Fruit fly (Drosophila melanogaster): ENCODE results near the gene CG31789.

Gene CG31789

DNA sequence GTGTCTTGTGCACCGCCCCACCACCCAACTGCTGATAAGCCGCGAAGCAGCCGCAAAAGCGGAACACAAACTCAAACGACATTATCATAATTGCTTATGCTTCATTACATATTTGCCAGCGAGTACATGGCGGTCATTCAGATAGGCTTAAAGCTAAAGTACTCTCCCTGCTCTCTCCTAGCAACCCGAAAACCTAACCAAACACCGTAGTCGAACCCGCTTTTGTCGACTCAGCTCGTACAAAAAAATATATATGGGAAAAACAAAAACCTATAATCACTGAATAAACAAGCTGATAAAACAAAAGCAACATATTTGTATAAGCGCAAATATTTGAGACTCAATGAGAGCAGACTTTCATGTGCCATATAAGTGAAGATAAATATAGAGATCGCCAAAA, 21.3 kb downstream of the CG31789 start (continued):
- TF ChIP-seq CG9609 (GFP tag; optimal IDR thresholded peaks at IDR 0.05) (peak; percentile 56), CG10654 (GFP tag; optimal IDR thresholded peaks at IDR 0.05) (peak; percentile 27), Pdp1 (GFP tag; optimal IDR thresholded peaks at IDR 0.05) (peak; percentile 69 to 79), CG1647 (GFP tag; optimal IDR thresholded peaks at IDR 0.05) (peak; percentile 82), CG31365 (tag; optimal IDR thresholded peaks at IDR 0.05) (peak; percentile 65), lab (GFP tag; optimal IDR thresholded peaks at IDR 0.05) (peak; percentile 96), tgo (GFP tag; IDR thresholded peaks at IDR 0.05) (peak; percentile 34; the same call in 2 of the 3 replicates), bbx (GFP tag; IDR thresholded peaks at IDR 0.05; ENCODE audit: partially characterized antibody) (no peak), lov (optimal IDR thresholded peaks at IDR 0.05) (no peak), lov (GFP tag; IDR thresholded peaks at IDR 0.05) (0 out of 3 replicates have a peak, but pooled peaks have one; percentile 59), CG8281 (tag; optimal IDR thresholded peaks at IDR 0.05) (peak; percentile 52), az2 (GFP tag; optimal IDR thresholded peaks at IDR 0.05) (peak; percentile 50), CG34422 (GFP tag; IDR thresholded peaks at IDR 0.05) (peak; percentile 67; the same call in 1 of the 3 replicates), Asciz (GFP tag; optimal IDR thresholded peaks at IDR 0.05) (peak; percentile 94), Antp (GFP tag; optimal IDR thresholded peaks at IDR 0.05) (peak; percentile 64), gcm (GFP tag; optimal IDR thresholded peaks at IDR 0.05) (peak; percentile 78), CG32767 (GFP tag; IDR thresholded peaks at IDR 0.05) (peak; percentile 65), dmrt99B (tag; optimal IDR thresholded peaks at IDR 0.05) (peak; percentile 69), cas (GFP tag; IDR thresholded peaks at IDR 0.05) (no peak), Six4 (GFP tag; optimal IDR thresholded peaks at IDR 0.05) (peak; percentile 48), Lhr (GFP tag; optimal IDR thresholded peaks at IDR 0.05) (peak; percentile 62), sisA (GFP tag; IDR thresholded peaks at IDR 0.05) (no peak), hkb (optimal IDR thresholded peaks at IDR 0.05) (no peak), hkb (GFP tag; IDR thresholded peaks at IDR 0.05) (peak; percentile 79), CG6654 (GFP tag; optimal IDR thresholded peaks at IDR 0.05) (peak; percentile 22), oc (tag; optimal IDR thresholded peaks at IDR 0.05) (peak; percentile 93), nerfin-2 (GFP tag; IDR thresholded peaks at IDR 0.05; ENCODE audit: partially characterized antibody) (no peak), CG17802 (tag; optimal IDR thresholded peaks at IDR 0.05) (no peak), CG11723 (GFP tag; optimal IDR thresholded peaks at IDR 0.05) (peak; percentile 77), TFAM (GFP tag; optimal IDR thresholded peaks at IDR 0.05) (peak; percentile 11), CG1603 (tag; optimal IDR thresholded peaks at IDR 0.05) (peak; percentile 68), fd3F (GFP tag; optimal IDR thresholded peaks at IDR 0.05) (peak; percentile 81), CG17361 (GFP tag; IDR thresholded peaks at IDR 0.05) (peak; percentile 63; the same call in 2 of the 3 replicates), Hmr (GFP tag; optimal IDR thresholded peaks at IDR 0.05) (peak; percentile 96), CG15514 (GFP tag; optimal IDR thresholded peaks at IDR 0.05) (peak; percentile 85), twi (tag; optimal IDR thresholded peaks at IDR 0.05) (peak; percentile 42), dan (GFP tag; IDR thresholded peaks at IDR 0.05) (no peak), Fer2 (tag; optimal IDR thresholded peaks at IDR 0.05) (peak; percentile 58), inv (GFP tag; IDR thresholded peaks at IDR 0.05; ENCODE audit: partially characterized antibody) (no peak), CG15269 (tag; optimal IDR thresholded peaks at IDR 0.05) (peak; percentile 76), Dref (GFP tag; IDR thresholded peaks at IDR 0.05) (no peak), jumu (GFP tag; optimal IDR thresholded peaks at IDR 0.05) (peak; percentile 46), Lim3 (GFP tag; IDR thresholded peaks at IDR 0.05) (no peak), CG12236 (GFP tag; optimal IDR thresholded peaks at IDR 0.05) (peak; percentile 92), Hr51 (GFP tag; optimal IDR thresholded peaks at IDR 0.05) (peak; percentile 59 to 83), MBD-R2 (GFP tag; IDR thresholded peaks at IDR 0.05) (peak; percentile 10; the same call in 1 of the 2 replicates), ssp (GFP tag; IDR thresholded peaks at IDR 0.05) (no peak), CG12219 (GFP tag; optimal IDR thresholded peaks at IDR 0.05) (peak; percentile 68), CG10565 (GFP tag; optimal IDR thresholded peaks at IDR 0.05) (no peak), Dbx (GFP tag; IDR thresholded peaks at IDR 0.05) (peak; percentile 81; the same call in 2 of the 3 replicates)
